Worm (Caenorhabditis elegans): ENCODE results near the gene Y17G9B.11.

Y17G9B.11 gene

ce11 chrIV:4727935-4728334 is 28.5 kb upstream of the Y17G9B.11 start (continued):
- TF ChIP-seq nhr-47 (tag; optimal IDR thresholded peaks at IDR 0.05): peak; percentile 98

DNA sequence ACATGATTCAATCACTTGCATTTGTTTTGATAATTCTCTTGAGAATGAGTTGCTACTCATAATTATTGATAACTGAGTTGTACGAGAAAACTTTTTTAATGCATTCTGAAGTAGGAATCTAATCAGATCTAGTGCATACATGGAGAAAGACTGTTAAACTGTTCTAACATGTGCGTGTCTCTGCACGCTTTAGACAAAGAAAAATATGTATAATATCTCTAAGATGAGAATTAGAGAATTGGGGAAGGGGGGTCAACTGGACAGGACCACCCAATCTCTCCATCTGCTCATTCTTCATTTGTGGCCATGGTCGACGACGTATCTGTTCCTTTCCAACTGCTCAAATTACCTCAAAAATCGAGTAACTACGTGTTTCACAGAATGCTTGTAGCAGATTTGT is 19.1 kb upstream of the Y17G9B.11 start, which contains the start of gene fbxb-78:
TSS of gene fbxb-78 (plus strand) at position 301 of the 400 bp plus-strand sequence.
- no peak for TF ChIP-seq lir-3 (tag; optimal IDR thresholded peaks at IDR 0.05; ENCODE audit: poor library complexity)

ce11 chrIV:4742480-4742879 is 13.9 kb upstream of the Y17G9B.11 start:
- no peak for TF ChIP-seq sox-4 (tag; optimal IDR thresholded peaks at IDR 0.05)
- no peak for TF ChIP-seq efl-1 (optimal IDR thresholded peaks at IDR 0.05)
- peak in 1 of 2 experiments; percentile 91 for TF ChIP-seq efl-1 (GFP tag; optimal IDR thresholded peaks at IDR 0.05 in 1 of 2)

DNA sequence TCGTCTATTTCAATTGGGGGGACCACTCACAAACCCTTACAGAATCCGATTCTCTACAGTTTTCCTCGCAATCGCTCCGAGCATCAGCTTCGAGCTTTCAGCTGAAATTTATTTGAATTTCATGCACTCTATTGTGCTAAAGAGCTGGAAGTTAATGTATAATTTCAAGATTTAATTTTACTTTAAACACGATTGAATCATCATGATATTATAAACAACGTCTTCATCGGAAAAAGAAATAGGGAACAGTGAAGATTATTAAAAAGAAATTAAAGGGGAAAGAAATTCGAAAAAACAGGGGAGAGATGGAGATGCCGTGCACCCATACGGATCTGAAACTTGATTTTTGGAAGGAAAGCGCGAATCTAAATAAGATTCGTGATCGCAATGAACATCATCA is 12.2 kb upstream of the Y17G9B.11 start, which contains the start of gene hoe-1:
TSS of gene hoe-1 (minus strand) at position 101 of the 400 bp plus-strand sequence.
- TF ChIP-seq skn-1 (tag; optimal IDR thresholded peaks at IDR 0.05) (no peak), efl-1 (optimal IDR thresholded peaks at IDR 0.05) (no peak), efl-1 (GFP tag; optimal IDR thresholded peaks at IDR 0.05 in 1 of 2) (peak in 1 of 2 experiments; percentile 24)

DNA sequence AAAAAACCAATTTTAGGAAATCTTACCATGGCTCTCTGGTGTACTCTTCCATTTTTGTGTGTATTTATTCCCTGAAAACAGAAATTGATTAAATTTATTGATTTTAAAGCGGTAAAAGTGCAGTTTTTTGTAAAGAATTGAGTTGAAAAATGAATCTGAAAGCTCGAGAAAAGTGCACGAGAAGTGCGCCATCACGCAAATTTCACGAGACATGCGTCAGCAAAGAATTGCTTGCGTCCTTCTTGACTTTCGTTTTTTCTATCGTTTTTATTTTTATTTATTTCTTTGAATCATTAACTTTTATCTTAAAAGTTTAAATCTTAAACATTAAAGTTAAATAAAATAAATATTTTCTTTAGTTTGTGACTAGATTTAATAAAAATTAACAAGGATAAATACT is 11.0 kb upstream of the Y17G9B.11 start, which contains the start of gene timm-17B.1:
TSS of gene timm-17B.1 (minus strand) at position 71 of the 400 bp plus-strand sequence.
- TF ChIP-seq zip-4 (GFP tag; optimal IDR thresholded peaks at IDR 0.05) (no peak), lin-39 (tag; optimal IDR thresholded peaks at IDR 0.05) (peak; percentile 91), fos-1 (tag; optimal IDR thresholded peaks at IDR 0.05) (peak; percentile 24), nhr-77 (tag; optimal IDR thresholded peaks at IDR 0.05) (peak; percentile 16), nhr-47 (tag; optimal IDR thresholded peaks at IDR 0.05) (peak; percentile 88), tbx-2 (tag; optimal IDR thresholded peaks at IDR 0.05) (peak; percentile 73), nhr-11 (tag; optimal IDR thresholded peaks at IDR 0.05) (peak; percentile 51), jun-1 (tag; optimal IDR thresholded peaks at IDR 0.05) (peak; percentile 39), elt-2 (tag; optimal IDR thresholded peaks at IDR 0.05) (peak; percentile 26), skn-1 (tag; optimal IDR thresholded peaks at IDR 0.05) (peak; percentile 49), rnt-1 (tag; optimal IDR thresholded peaks at IDR 0.05) (peak; percentile 80), mab-9 (GFP tag; IDR thresholded peaks at IDR 0.05) (0 out of 2 replicates have a peak, but pooled peaks have one; percentile 40), unc-86 (tag; optimal IDR thresholded peaks at IDR 0.05) (peak; percentile 48), vab-15 (tag; optimal IDR thresholded peaks at IDR 0.05) (no peak), dpl-1 (GFP tag; optimal IDR thresholded peaks at IDR 0.05) (peak; percentile 73 to 81 (median 81)), ceh-63 (GFP tag; optimal IDR thresholded peaks at IDR 0.05) (no peak), zag-1 (tag; optimal IDR thresholded peaks at IDR 0.05) (no peak), nhr-28 (tag; optimal IDR thresholded peaks at IDR 0.05) (no peak), unc-30 (tag; optimal IDR thresholded peaks at IDR 0.05) (no peak), fkh-4 (tag; optimal IDR thresholded peaks at IDR 0.05; ENCODE audit: borderline replicate concordance) (no peak), lin-35 (GFP tag; optimal IDR thresholded peaks at IDR 0.05) (peak; percentile 78 to 83), tlp-1 (tag; optimal IDR thresholded peaks at IDR 0.05) (no peak), ztf-11 (tag; optimal IDR thresholded peaks at IDR 0.05) (peak in 1 of 2 experiments; percentile 44), grh-1 (GFP tag; IDR thresholded peaks at IDR 0.05) (peak; percentile 63), lsy-2 (tag; optimal IDR thresholded peaks at IDR 0.05) (peak; percentile 96), pqm-1 (tag; optimal IDR thresholded peaks at IDR 0.05) (no peak), nhr-71 (tag; optimal IDR thresholded peaks at IDR 0.05) (peak; percentile 84), nhr-76 (tag; optimal IDR thresholded peaks at IDR 0.05) (no peak), nhr-12 (tag; optimal IDR thresholded peaks at IDR 0.05) (no peak), nhr-84 (tag; optimal IDR thresholded peaks at IDR 0.05) (no peak), efl-3 (GFP tag; optimal IDR thresholded peaks at IDR 0.05) (no peak), xbp-1 (tag; optimal IDR thresholded peaks at IDR 0.05) (peak; percentile 81), egl-13 (tag; optimal IDR thresholded peaks at IDR 0.05) (peak; percentile 58), unc-98 (GFP tag; IDR thresholded peaks at IDR 0.05) (no peak), sptf-1 (tag; optimal IDR thresholded peaks at IDR 0.05) (no peak), swsn-7 (tag; optimal IDR thresholded peaks at IDR 0.05) (peak; percentile 82), mep-1 (tag; optimal IDR thresholded peaks at IDR 0.05) (peak; percentile 93), ceh-82 (tag; optimal IDR thresholded peaks at IDR 0.05) (peak; percentile 72 to 79 (median 78)), nhr-20 (tag; optimal IDR thresholded peaks at IDR 0.05) (peak; percentile 73), hpl-2 (GFP tag; optimal IDR thresholded peaks at IDR 0.05) (peak; percentile 36), aly-2 (tag; optimal IDR thresholded peaks at IDR 0.05) (peak; percentile 50)

Measured in whole organism, L1 larva.